Worm (Caenorhabditis elegans) whole organism, L4/young adult: ENCODE data around the gene Y62F5A.12.

ENCODE experiments used
- dao-5 ChIP-seq: sonication (generic microtip); optimal IDR thresholded peaks from 2 replicates; lab custom pipeline; 2016; ENCODE audit warnings: missing genotype, missing genetic modification characterization, moderate library complexity, missing compliant biosample characterization
- him-1 ChIP-seq: sonication (generic microtip); optimal IDR thresholded peaks from 2 replicates; lab custom pipeline; 2016; ENCODE audit warnings: missing genotype, missing genetic modification reagents, missing genetic modification characterization, missing compliant biosample characterization

ce11 chrII:11566970-11567711, 32.9 kb upstream of the Y62F5A.12 start, which contains the start of gene F54D5.5:
- TF ChIP-seq dao-5 (tag; lab: Kevin White, UChicago) (no peak), him-1 (tag; lab: Kevin White, UChicago) (no peak)
